Fruit fly (Drosophila melanogaster): Measurements from ENCODE around the gene Uqcc1.

The Uqcc1 gene

dm6 chr3L:6942831-6943114 is 15.1 kb downstream of the Uqcc1 start, which contains the start of gene tow (continued):
- no peak for TF ChIP-seq CG4424 (GFP tag; optimal IDR thresholded peaks at IDR 0.05)
- TF ChIP-seq az2 (GFP tag; optimal IDR thresholded peaks at IDR 0.05), result no peak
- TF ChIP-seq Spps (tag; optimal IDR thresholded peaks at IDR 0.05), result no peak
- TF ChIP-seq CG33213 (GFP tag; optimal IDR thresholded peaks at IDR 0.05), result no peak
- TF ChIP-seq Usf (GFP tag; optimal IDR thresholded peaks at IDR 0.05), result no peak
- TF ChIP-seq pum (GFP tag; optimal IDR thresholded peaks at IDR 0.05), result no peak
- TF ChIP-seq ac (GFP tag; optimal IDR thresholded peaks at IDR 0.05), result no peak
- TF ChIP-seq NK7.1 (GFP tag; optimal IDR thresholded peaks at IDR 0.05), result no peak
- no peak for TF ChIP-seq nmo (GFP tag; optimal IDR thresholded peaks at IDR 0.05)
- no peak for TF ChIP-seq sqz (GFP tag; optimal IDR thresholded peaks at IDR 0.05)
- TF ChIP-seq Stat92E (GFP tag; optimal IDR thresholded peaks at IDR 0.05), result no peak
- no peak for TF ChIP-seq Hr78 (GFP tag; optimal IDR thresholded peaks at IDR 0.05)
- TF ChIP-seq CG14667 (GFP tag; IDR thresholded peaks at IDR 0.05), result no peak
- TF ChIP-seq CG12942 (GFP tag; optimal IDR thresholded peaks at IDR 0.05), result no peak
- peak; percentile 76 for TF ChIP-seq sd (tag; optimal IDR thresholded peaks at IDR 0.05)
- no peak for TF ChIP-seq chm (GFP tag; IDR thresholded peaks at IDR 0.05)
- TF ChIP-seq BtbVII (GFP tag; optimal IDR thresholded peaks at IDR 0.05), result no peak
- no peak for TF ChIP-seq CG17385 (GFP tag; optimal IDR thresholded peaks at IDR 0.05)
- no peak for TF ChIP-seq insv (GFP tag; optimal IDR thresholded peaks at IDR 0.05)
- TF ChIP-seq Nf-YA (GFP tag; IDR thresholded peaks at IDR 0.05), result no peak
- TF ChIP-seq CG8478 (optimal IDR thresholded peaks at IDR 0.05), result no peak
- no peak for TF ChIP-seq pnt (GFP tag; optimal IDR thresholded peaks at IDR 0.05)
- TF ChIP-seq aop (GFP tag; IDR thresholded peaks at IDR 0.05), result no peak
- no peak for TF ChIP-seq wdn (GFP tag; IDR thresholded peaks at IDR 0.05)
- no peak for TF ChIP-seq CG42726 (GFP tag; IDR thresholded peaks at IDR 0.05; ENCODE audit: partially characterized antibody)
- TF ChIP-seq bcd (GFP tag; optimal IDR thresholded peaks at IDR 0.05), result no peak
- no peak for TF ChIP-seq ap (GFP tag; IDR thresholded peaks at IDR 0.05)
- no peak for TF ChIP-seq Taf1 (GFP tag; IDR thresholded peaks at IDR 0.05)
- peak; percentile 40; the same call in 1 of the 2 replicates for TF ChIP-seq rib (GFP tag; IDR thresholded peaks at IDR 0.05)
- TF ChIP-seq chinmo (GFP tag; IDR thresholded peaks at IDR 0.05; ENCODE audit: partially characterized antibody), result peak; percentile 69; the same call in 1 of the 4 replicates
- TF ChIP-seq nerfin-1 (tag; optimal IDR thresholded peaks at IDR 0.05), result peak; percentile 95
- no peak for TF ChIP-seq CG3281 (GFP tag; optimal IDR thresholded peaks at IDR 0.05)
- no peak for TF ChIP-seq lilli (GFP tag; optimal IDR thresholded peaks at IDR 0.05)
- no peak for TF ChIP-seq Bdp1 (GFP tag; optimal IDR thresholded peaks at IDR 0.05)
- TF ChIP-seq Dip2 (GFP tag; IDR thresholded peaks at IDR 0.05), result no peak
- no peak for TF ChIP-seq tap (tag; optimal IDR thresholded peaks at IDR 0.05)
- no peak for TF ChIP-seq CG18262 (tag; optimal IDR thresholded peaks at IDR 0.05)
- TF ChIP-seq CG4730 (GFP tag; IDR thresholded peaks at IDR 0.05), result no peak
- no peak for TF ChIP-seq crp (GFP tag; optimal IDR thresholded peaks at IDR 0.05)
- no peak for TF ChIP-seq zf30C (GFP tag; optimal IDR thresholded peaks at IDR 0.05)
- TF ChIP-seq CG12104 (GFP tag; optimal IDR thresholded peaks at IDR 0.05), result no peak
- TF ChIP-seq CG16779 (GFP tag; IDR thresholded peaks at IDR 0.05), result no peak
- TF ChIP-seq CG15696 (tag; optimal IDR thresholded peaks at IDR 0.05), result no peak
- TF ChIP-seq Atf3 (GFP tag; optimal IDR thresholded peaks at IDR 0.05), result no peak
- no peak for TF ChIP-seq CG3065 (GFP tag; optimal IDR thresholded peaks at IDR 0.05)
- peak; percentile 37 for TF ChIP-seq sens (GFP tag)
- TF ChIP-seq slou (GFP tag; optimal IDR thresholded peaks at IDR 0.05), result no peak
- no peak for TF ChIP-seq psq (GFP tag; optimal IDR thresholded peaks at IDR 0.05)
- 0 out of 3 replicates have a peak, but pooled peaks have one; percentile 7 for TF ChIP-seq vnd (GFP tag; IDR thresholded peaks at IDR 0.05; ENCODE audit: partially characterized antibody)
- TF ChIP-seq pan (optimal IDR thresholded peaks at IDR 0.05), result no peak
- TF ChIP-seq pan (GFP tag; optimal IDR thresholded peaks at IDR 0.05 in 1 of 2, IDR thresholded peaks at IDR 0.05 in 1 of 2), result no peak
- TF ChIP-seq CG30431 (GFP tag; optimal IDR thresholded peaks at IDR 0.05), result no peak
- 0 out of 2 replicates have a peak, but pooled peaks have one; percentile 20 for TF ChIP-seq CG6689 (GFP tag; IDR thresholded peaks at IDR 0.05)
